Fruit fly (Drosophila melanogaster): Measurements from ENCODE around the gene Obp22a.

Gene Obp22a

DNA sequence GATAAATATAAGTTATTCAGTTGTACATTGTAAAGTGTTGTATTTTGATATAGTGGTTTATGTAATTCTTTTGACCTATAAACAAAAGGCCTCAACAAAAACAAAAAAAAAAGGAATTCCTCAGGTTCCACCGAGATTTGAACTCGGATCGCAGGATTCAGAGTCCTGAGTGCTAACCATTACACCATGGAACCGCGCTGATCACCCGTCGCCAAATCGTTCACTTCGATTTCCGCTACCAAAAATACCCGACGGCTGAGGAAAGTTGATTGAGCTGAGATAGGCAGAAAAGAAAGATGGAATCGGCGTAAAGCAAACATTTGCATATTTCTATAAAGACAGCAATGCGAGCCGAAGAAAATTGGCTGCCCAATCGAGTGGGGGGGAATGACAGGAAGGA, 21.1 kb upstream of the Obp22a start (continued):
- TF ChIP-seq wek (GFP tag; optimal IDR thresholded peaks at IDR 0.05): no peak
- no peak for TF ChIP-seq CG32532 (GFP tag; IDR thresholded peaks at IDR 0.05)
- no peak for TF ChIP-seq onecut (GFP tag; IDR thresholded peaks at IDR 0.05)
- no peak for TF ChIP-seq Nf-YC (tag; optimal IDR thresholded peaks at IDR 0.05)
- TF ChIP-seq ssp (GFP tag; IDR thresholded peaks at IDR 0.05): no peak
- no peak; the same call in 2 of the 3 replicates for TF ChIP-seq ken (GFP tag; IDR thresholded peaks at IDR 0.05)
- TF ChIP-seq klu (GFP tag; IDR thresholded peaks at IDR 0.05): no peak
- TF ChIP-seq CG31224 (GFP tag; IDR thresholded peaks at IDR 0.05): no peak
- TF ChIP-seq sd (tag; optimal IDR thresholded peaks at IDR 0.05): no peak
- TF ChIP-seq CG4424 (GFP tag; optimal IDR thresholded peaks at IDR 0.05): no peak
- no peak for TF ChIP-seq CG4404 (GFP tag; IDR thresholded peaks at IDR 0.05)
- no peak for TF ChIP-seq p53 (GFP tag; optimal IDR thresholded peaks at IDR 0.05)
- no peak for TF ChIP-seq danr (GFP tag; IDR thresholded peaks at IDR 0.05)
- no peak for TF ChIP-seq fru (optimal IDR thresholded peaks at IDR 0.05)
- TF ChIP-seq salm (tag; optimal IDR thresholded peaks at IDR 0.05): no peak
- no peak for TF ChIP-seq sug (tag; optimal IDR thresholded peaks at IDR 0.05)
- no peak for TF ChIP-seq gro (GFP tag; optimal IDR thresholded peaks at IDR 0.05)
- no peak for TF ChIP-seq tll (GFP tag; optimal IDR thresholded peaks at IDR 0.05)
- no peak for TF ChIP-seq luna (GFP tag; optimal IDR thresholded peaks at IDR 0.05)
- no peak for TF ChIP-seq Dip2 (GFP tag; IDR thresholded peaks at IDR 0.05)
- TF ChIP-seq CG3281 (GFP tag; optimal IDR thresholded peaks at IDR 0.05): no peak
- TF ChIP-seq sna (GFP tag; IDR thresholded peaks at IDR 0.05; ENCODE audit: partially characterized antibody): peak; percentile 26; the same call in 1 of the 2 replicates
- TF ChIP-seq abd-A (tag; optimal IDR thresholded peaks at IDR 0.05): no peak
- no peak for TF ChIP-seq dysf (GFP tag; IDR thresholded peaks at IDR 0.05)
- peak; percentile 56; the same call in 1 of the 2 replicates for TF ChIP-seq Bgb (GFP tag; IDR thresholded peaks at IDR 0.05; ENCODE audit: partially characterized antibody)
- TF ChIP-seq gcm2 (GFP tag; optimal IDR thresholded peaks at IDR 0.05): no peak
- TF ChIP-seq CG14860 (GFP tag; IDR thresholded peaks at IDR 0.05; ENCODE audit: partially characterized antibody): 0 out of 3 replicates have a peak, but pooled peaks have one; percentile 29
- TF ChIP-seq nerfin-2 (GFP tag; IDR thresholded peaks at IDR 0.05; ENCODE audit: partially characterized antibody): peak; percentile 62
- no peak for TF ChIP-seq CG12155 (GFP tag; optimal IDR thresholded peaks at IDR 0.05)
- no peak for TF ChIP-seq ftz-f1 (GFP tag; optimal IDR thresholded peaks at IDR 0.05)
- peak in 1 of 2 experiments; percentile 7 for TF ChIP-seq Pdp1 (GFP tag; optimal IDR thresholded peaks at IDR 0.05)
- TF ChIP-seq Xbp1 (GFP tag; optimal IDR thresholded peaks at IDR 0.05): no peak
- TF ChIP-seq hkb (optimal IDR thresholded peaks at IDR 0.05): no peak
- TF ChIP-seq hkb (GFP tag; IDR thresholded peaks at IDR 0.05): no peak
- TF ChIP-seq Hsf (GFP tag; optimal IDR thresholded peaks at IDR 0.05): no peak
- no peak for TF ChIP-seq Camta (GFP tag; optimal IDR thresholded peaks at IDR 0.05)
- TF ChIP-seq Opbp (GFP tag; IDR thresholded peaks at IDR 0.05; ENCODE audit: partially characterized antibody): peak; percentile 73; the same call in 2 of the 3 replicates
- TF ChIP-seq hbn (GFP tag; IDR thresholded peaks at IDR 0.05; ENCODE audit: partially characterized antibody): no peak
- peak; percentile 56 for TF ChIP-seq Scr (GFP tag; IDR thresholded peaks at IDR 0.05; ENCODE audit: partially characterized antibody)
- no peak for TF ChIP-seq h (optimal IDR thresholded peaks at IDR 0.05)
- TF ChIP-seq eyg (GFP tag; optimal IDR thresholded peaks at IDR 0.05): no peak
- TF ChIP-seq CG34422 (GFP tag; IDR thresholded peaks at IDR 0.05): no peak
- no peak for TF ChIP-seq CG2875 (GFP tag; optimal IDR thresholded peaks at IDR 0.05)
- peak; percentile 78 for TF ChIP-seq CG16813 (GFP tag; IDR thresholded peaks at IDR 0.05; ENCODE audit: partially characterized antibody)
- TF ChIP-seq lilli (GFP tag; optimal IDR thresholded peaks at IDR 0.05): no peak
- TF ChIP-seq btn (GFP tag; optimal IDR thresholded peaks at IDR 0.05): no peak
- no peak for TF ChIP-seq CG10209 (GFP tag; optimal IDR thresholded peaks at IDR 0.05)
- no peak for TF ChIP-seq corto (GFP tag; optimal IDR thresholded peaks at IDR 0.05)
- TF ChIP-seq CG7372 (GFP tag; IDR thresholded peaks at IDR 0.05): no peak
- TF ChIP-seq gem (tag; optimal IDR thresholded peaks at IDR 0.05): no peak
- no peak for TF ChIP-seq CG8478 (optimal IDR thresholded peaks at IDR 0.05)
- no peak for TF ChIP-seq HLH4C (GFP tag; IDR thresholded peaks at IDR 0.05; ENCODE audit: partially characterized antibody)

All from whole organism, embryonic.